Worm (Caenorhabditis elegans): ENCODE data around the gene flp-5.

ce11 chrX:8489415-8489814 lies 38.6 kb upstream of the flp-5 start:
- TF ChIP-seq tbx-2 (tag; optimal IDR thresholded peaks at IDR 0.05) = no peak
- no peak for TF ChIP-seq R02D3.7 (tag; optimal IDR thresholded peaks at IDR 0.05)
- no peak for TF ChIP-seq ztf-4 (tag; optimal IDR thresholded peaks at IDR 0.05)
- TF ChIP-seq elt-2 (tag; optimal IDR thresholded peaks at IDR 0.05) = no peak
- no peak for TF ChIP-seq nhr-12 (tag; optimal IDR thresholded peaks at IDR 0.05)
- no peak for TF ChIP-seq elt-3 (tag; optimal IDR thresholded peaks at IDR 0.05)
- no peak for TF ChIP-seq mdl-1 (tag; optimal IDR thresholded peaks at IDR 0.05)
- TF ChIP-seq fos-1 (tag; optimal IDR thresholded peaks at IDR 0.05) = no peak
- no peak for TF ChIP-seq fkh-10 (GFP tag; optimal IDR thresholded peaks at IDR 0.05)
